Worm (Caenorhabditis elegans): ENCODE measurements around the gene B0244.4.

DNA sequence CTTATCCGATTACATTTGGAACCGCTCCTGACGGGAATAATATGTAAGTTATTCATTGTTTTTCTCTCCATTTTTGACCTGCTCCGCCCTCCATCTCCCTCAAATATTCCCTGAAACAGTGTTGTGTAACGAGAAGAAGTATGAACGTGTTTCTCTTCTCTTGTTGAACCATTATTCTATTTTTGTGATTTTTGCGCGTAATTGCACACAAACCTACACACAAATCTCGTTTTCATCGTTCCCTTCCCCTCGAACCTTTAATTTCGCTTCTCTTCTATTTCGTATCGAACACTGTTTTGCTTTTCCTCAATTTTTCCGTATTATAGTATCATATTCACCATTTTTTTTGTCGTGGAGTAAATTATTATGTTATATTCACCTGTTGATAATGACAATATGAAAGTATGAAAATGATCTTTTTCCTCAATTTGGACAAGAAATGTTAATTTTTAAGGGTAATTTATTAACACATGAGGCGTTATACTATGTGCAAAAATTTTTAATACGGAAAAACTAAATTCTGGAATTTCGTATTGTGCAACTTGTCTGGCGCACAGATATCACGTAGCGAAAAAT is 30.0 kb upstream of the B0244.4 start:
- TF ChIP-seq him-1 (tag; optimal IDR thresholded peaks at IDR 0.05): no peak
- no peak for TF ChIP-seq W03F9.2 (tag; optimal IDR thresholded peaks at IDR 0.05)
